Worm (Caenorhabditis elegans): ENCODE data around the gene ugt-61.

ce11 chrV:4758019-4758418, 15.8 kb downstream of the ugt-61 start:
- TF ChIP-seq lin-32 (GFP tag; optimal IDR thresholded peaks at IDR 0.05): no peak
- TF ChIP-seq sptf-1 (tag; optimal IDR thresholded peaks at IDR 0.05): no peak
- no peak for TF ChIP-seq lin-13 (tag; optimal IDR thresholded peaks at IDR 0.05)
- no peak for TF ChIP-seq pha-4 (tag; optimal IDR thresholded peaks at IDR 0.05)

All from whole organism, mixed stage, embryonic.